Fruit fly (Drosophila melanogaster): ENCODE results near the gene TpnC73F.

The TpnC73F gene

dm6 chr3L:17006250-17006693 is 39.6 kb upstream of the TpnC73F start (continued):
- TF ChIP-seq exex (tag; optimal IDR thresholded peaks at IDR 0.05) (peak; percentile 39), CG6689 (GFP tag; IDR thresholded peaks at IDR 0.05) (no peak), CG10209 (GFP tag; optimal IDR thresholded peaks at IDR 0.05) (no peak), luna (GFP tag; optimal IDR thresholded peaks at IDR 0.05) (no peak), gt (GFP tag; IDR thresholded peaks at IDR 0.05) (no peak), CG34376 (GFP tag; optimal IDR thresholded peaks at IDR 0.05) (peak; percentile 23), row (GFP tag; IDR thresholded peaks at IDR 0.05) (peak; percentile 60), CG31365 (tag; optimal IDR thresholded peaks at IDR 0.05) (no peak), lab (GFP tag; optimal IDR thresholded peaks at IDR 0.05) (peak; percentile 59), nerfin-2 (GFP tag; IDR thresholded peaks at IDR 0.05; ENCODE audit: partially characterized antibody) (no peak), Rfx (GFP tag; IDR thresholded peaks at IDR 0.05) (peak; percentile 40), Neu2 (GFP tag; optimal IDR thresholded peaks at IDR 0.05; ENCODE audit: borderline replicate concordance) (no peak), MBD-R2 (GFP tag; IDR thresholded peaks at IDR 0.05) (no peak), Abd-B (GFP tag; optimal IDR thresholded peaks at IDR 0.05) (peak; percentile 22), croc (GFP tag; conservative IDR thresholded peaks at IDR 0.05) (no peak), CG4854 (GFP tag; optimal IDR thresholded peaks at IDR 0.05) (no peak), Sox102F (GFP tag; optimal IDR thresholded peaks at IDR 0.05) (no peak), pan (optimal IDR thresholded peaks at IDR 0.05) (no peak), pan (GFP tag; optimal IDR thresholded peaks at IDR 0.05 in 1 of 2, IDR thresholded peaks at IDR 0.05 in 1 of 2) (peak in 1 of 2 experiments; percentile 55)

dm6 chr3L:17007041-17007471 is 38.8 kb upstream of the TpnC73F start:
- TF ChIP-seq tna (GFP tag; IDR thresholded peaks at IDR 0.05; ENCODE audit: partially characterized antibody) (no peak), Aef1 (GFP tag; IDR thresholded peaks at IDR 0.05) (no peak), CG10654 (GFP tag; optimal IDR thresholded peaks at IDR 0.05) (peak; percentile 6), HLH3B (GFP tag; IDR thresholded peaks at IDR 0.05) (peak; percentile 64), fd64A (GFP tag; optimal IDR thresholded peaks at IDR 0.05) (no peak), CkIIα-i1 (GFP tag; IDR thresholded peaks at IDR 0.05) (no peak), Atf-2 (GFP tag; optimal IDR thresholded peaks at IDR 0.05) (no peak), CG9437 (GFP tag; optimal IDR thresholded peaks at IDR 0.05) (peak; percentile 39), CG14441 (GFP tag; IDR thresholded peaks at IDR 0.05) (peak; percentile 54), GATAe (GFP tag; conservative IDR thresholded peaks at IDR 0.05) (0 out of 2 replicates have a peak, but pooled peaks have one; percentile 14), wdn (GFP tag; IDR thresholded peaks at IDR 0.05) (0 out of 2 replicates have a peak, but pooled peaks have one; percentile 30), CG8924 (tag; optimal IDR thresholded peaks at IDR 0.05) (peak; percentile 10), D19B (GFP tag; optimal IDR thresholded peaks at IDR 0.05) (no peak), Doc2 (GFP tag; IDR thresholded peaks at IDR 0.05) (no peak), CG15696 (tag; optimal IDR thresholded peaks at IDR 0.05) (no peak), CG6689 (GFP tag; IDR thresholded peaks at IDR 0.05) (peak; percentile 55), crol (GFP tag; IDR thresholded peaks at IDR 0.05) (peak; percentile 76), CG1792 (GFP tag; optimal IDR thresholded peaks at IDR 0.05) (no peak), CG18476 (GFP tag; optimal IDR thresholded peaks at IDR 0.05) (no peak), klu (GFP tag; IDR thresholded peaks at IDR 0.05) (no peak), Elba2 (GFP tag; optimal IDR thresholded peaks at IDR 0.05) (no peak), CG14860 (GFP tag; IDR thresholded peaks at IDR 0.05; ENCODE audit: partially characterized antibody) (no peak), CG4424 (GFP tag; optimal IDR thresholded peaks at IDR 0.05) (no peak), bowl (GFP tag; IDR thresholded peaks at IDR 0.05) (no peak), CG17802 (tag; optimal IDR thresholded peaks at IDR 0.05) (no peak), Bteb2 (GFP tag; optimal IDR thresholded peaks at IDR 0.05) (peak; percentile 23), ind (GFP tag; optimal IDR thresholded peaks at IDR 0.05) (peak; percentile 15), dmrt99B (tag; optimal IDR thresholded peaks at IDR 0.05) (peak; percentile 26), CG30431 (GFP tag; optimal IDR thresholded peaks at IDR 0.05) (no peak), trem (tag; optimal IDR thresholded peaks at IDR 0.05) (no peak), CG17568 (GFP tag; optimal IDR thresholded peaks at IDR 0.05) (no peak), ken (GFP tag; IDR thresholded peaks at IDR 0.05) (no peak), tap (tag; optimal IDR thresholded peaks at IDR 0.05) (no peak)
